Worm (Caenorhabditis elegans) whole organism, L2 larva: ENCODE data around the gene lido-15.

Source experiments
- C34F6.9 ChIP-seq: fragments of 150-350 bp; optimal IDR thresholded peaks from 2 replicates; lab custom pipeline; 2014; ENCODE audit warnings: missing biosample characterization, missing genetic modification characterization
- F13H6.1 ChIP-seq: sonication (generic microtip); optimal IDR thresholded peaks from 2 replicates; lab custom pipeline; 2016; ENCODE audit warnings: missing genetic modification characterization, missing compliant biosample characterization
- R02D3.7 ChIP-seq: fragments of 150-350 bp; optimal IDR thresholded peaks from 2 replicates; lab custom pipeline; 2014; ENCODE audit warnings: missing biosample characterization, missing genetic modification characterization
- ZK546.5 ChIP-seq: sonication (generic microtip); optimal IDR thresholded peaks from 2 replicates; lab custom pipeline; 2017; ENCODE audit warnings: missing biosample characterization, missing genetic modification characterization
- alr-1 ChIP-seq: fragments of 150-350 bp; optimal IDR thresholded peaks from 2 replicates; lab custom pipeline; 2014; ENCODE audit warnings: missing biosample characterization, missing genetic modification characterization
- blmp-1 ChIP-seq: sonication (generic microtip); optimal IDR thresholded peaks from 2 replicates; lab custom pipeline; 2017; ENCODE audit warnings: missing genetic modification characterization, mild to moderate bottlenecking, missing compliant biosample characterization, antibody characterized with exemption, moderate library complexity; ENCODE audit not compliant: insufficient read depth
- ceh-16 ChIP-seq: fragments of 150-350 bp; optimal IDR thresholded peaks from 2 replicates; lab custom pipeline; 2014; ENCODE audit warnings: missing biosample characterization, missing genetic modification characterization
- ceh-82 ChIP-seq: fragments of 150-350 bp; optimal IDR thresholded peaks from 2 replicates; lab custom pipeline; 2014; ENCODE audit warnings: missing biosample characterization, missing genetic modification characterization
- crh-2 ChIP-seq: sonication (generic microtip); optimal IDR thresholded peaks from 2 replicates; lab custom pipeline; 2017; ENCODE audit warnings: missing biosample characterization, missing genetic modification characterization
- dmd-4 ChIP-seq: sonication (generic microtip); optimal IDR thresholded peaks from 2 replicates; lab custom pipeline; 2017; ENCODE audit warnings: missing biosample characterization, missing genetic modification characterization
- egl-27 ChIP-seq: sonication (generic microtip); optimal IDR thresholded peaks from 3 replicates; lab custom pipeline; 2017; ENCODE audit warnings: missing biosample characterization, missing genetic modification reagents, missing genetic modification characterization
- elt-3 ChIP-seq: sonication (generic microtip); optimal IDR thresholded peaks from 2 replicates; lab custom pipeline; 2017; ENCODE audit warnings: missing biosample characterization, missing genetic modification characterization
- fos-1 ChIP-seq: fragments of 150-350 bp; optimal IDR thresholded peaks from 2 replicates; lab custom pipeline; 2014; ENCODE audit warnings: missing biosample characterization, missing genetic modification characterization
- gmeb-1 ChIP-seq: fragments of 150-350 bp; optimal IDR thresholded peaks from 2 replicates; lab custom pipeline; 2014; ENCODE audit warnings: missing biosample characterization, missing genetic modification characterization
- lin-11 ChIP-seq: fragments of 150-350 bp; sonication (generic microtip); optimal IDR thresholded peaks from 2 replicates; lab custom pipeline; 2014; ENCODE audit warnings: missing biosample characterization, missing genetic modification characterization, inconsistent platforms, mixed read lengths
- lin-13 ChIP-seq: fragments of 150-350 bp; optimal IDR thresholded peaks from 2 replicates; lab custom pipeline; 2014; ENCODE audit warnings: missing biosample characterization, missing genetic modification reagents, missing genetic modification characterization
- lsy-2 ChIP-seq, 2 experiments: fragments of 150-350 bp in 1 of 2; sonication (generic microtip) in 1 of 2; optimal IDR thresholded peaks; 2 replicates each; lab custom pipeline; 2014 to 2017; ENCODE audit warnings: missing biosample characterization in 2 of 2, missing genetic modification characterization in 2 of 2
- mab-5 ChIP-seq: fragments of 150-350 bp; optimal IDR thresholded peaks from 2 replicates; lab custom pipeline; 2014; ENCODE audit warnings: missing biosample characterization, missing genetic modification characterization
- nhr-10 ChIP-seq: sonication (generic microtip); optimal IDR thresholded peaks from 2 replicates; lab custom pipeline; 2017; ENCODE audit warnings: missing biosample characterization, missing genetic modification characterization
- nhr-12 ChIP-seq: fragments of 150-350 bp; optimal IDR thresholded peaks from 2 replicates; lab custom pipeline; 2014; ENCODE audit warnings: missing biosample characterization, missing genetic modification characterization
- nhr-129 ChIP-seq: fragments of 150-350 bp; optimal IDR thresholded peaks from 2 replicates; lab custom pipeline; 2014; ENCODE audit warnings: missing biosample characterization, missing genetic modification characterization
- nhr-21 ChIP-seq: fragments of 150-350 bp; optimal IDR thresholded peaks from 2 replicates; lab custom pipeline; 2014; ENCODE audit warnings: missing biosample characterization, missing genetic modification characterization
- nhr-23 ChIP-seq: fragments of 150-350 bp; optimal IDR thresholded peaks from 2 replicates; lab custom pipeline; 2014; ENCODE audit warnings: missing biosample characterization, missing genetic modification reagents, missing genetic modification characterization
- nhr-237 ChIP-seq: fragments of 150-350 bp; optimal IDR thresholded peaks from 2 replicates; lab custom pipeline; 2014; ENCODE audit warnings: missing biosample characterization, missing genetic modification characterization
- nhr-6 ChIP-seq: fragments of 150-350 bp; optimal IDR thresholded peaks from 2 replicates; lab custom pipeline; 2014; ENCODE audit warnings: missing biosample characterization, missing genetic modification characterization
- nhr-77 ChIP-seq: fragments of 150-350 bp; optimal IDR thresholded peaks from 2 replicates; lab custom pipeline; 2014; ENCODE audit warnings: missing biosample characterization, missing genetic modification characterization
- peb-1 ChIP-seq: fragments of 150-350 bp; optimal IDR thresholded peaks from 2 replicates; lab custom pipeline; 2014; ENCODE audit warnings: missing biosample characterization, missing genetic modification characterization
- sem-4 ChIP-seq: fragments of 150-350 bp; optimal IDR thresholded peaks from 2 replicates; lab custom pipeline; 2014; ENCODE audit warnings: missing biosample characterization, missing genetic modification reagents, missing genetic modification characterization
- skn-1 ChIP-seq: sonication (generic microtip); optimal IDR thresholded peaks from 2 replicates; lab custom pipeline; 2017; ENCODE audit warnings: missing biosample characterization, missing genetic modification characterization
- sma-9 ChIP-seq, 2 experiments: fragments of 150-350 bp in 1 of 2; sonication (generic microtip) in 1 of 2; optimal IDR thresholded peaks; 2 replicates each; lab custom pipeline; 2014 to 2016; ENCODE audit warnings: missing genetic modification characterization in 2 of 2, mild to moderate bottlenecking in 1 of 2, missing biosample characterization in 1 of 2, missing compliant biosample characterization in 1 of 2, missing genetic modification reagents in 1 of 2, moderate library complexity in 1 of 2
- unc-39 ChIP-seq: fragments of 150-350 bp; optimal IDR thresholded peaks from 2 replicates; lab custom pipeline; 2014; ENCODE audit warnings: missing biosample characterization, missing genetic modification characterization
- unc-55 ChIP-seq: fragments of 150-350 bp; sonication (generic microtip); optimal IDR thresholded peaks from 3 replicates; lab custom pipeline; 2014; ENCODE audit warnings: missing biosample characterization, missing genetic modification reagents, missing genetic modification characterization
- unc-62 ChIP-seq: fragments of 150-350 bp; optimal IDR thresholded peaks from 2 replicates; lab custom pipeline; 2014; ENCODE audit warnings: missing biosample characterization, missing genetic modification reagents, missing genetic modification characterization
- zag-1 ChIP-seq: fragments of 150-350 bp; optimal IDR thresholded peaks from 2 replicates; lab custom pipeline; 2014; ENCODE audit warnings: missing biosample characterization, missing genetic modification characterization
- ztf-1 ChIP-seq: fragments of 200-800 bp; sonication (Bioruptor generic); conservative IDR thresholded peaks from 2 replicates; pipeline ENCODE4 v1.3.6; 2022; ENCODE audit warnings: missing genetic modification characterization, missing compliant biosample characterization
- ztf-11 ChIP-seq: sonication (generic microtip); optimal IDR thresholded peaks from 2 replicates; lab custom pipeline; 2017; ENCODE audit warnings: missing biosample characterization, missing genetic modification characterization
- ztf-4 ChIP-seq: fragments of 150-350 bp; optimal IDR thresholded peaks from 2 replicates; lab custom pipeline; 2014; ENCODE audit warnings: missing biosample characterization, missing genetic modification characterization

Gene lido-15

ce11 chrII:3777802-3778201 is 34.3 kb upstream of the lido-15 start:
- TF ChIP-seq blmp-1, result no peak
- TF ChIP-seq ceh-16 (tag; lab: Kevin White, UChicago), result no peak
- no peak for TF ChIP-seq elt-3 (tag; lab: Kevin White, UChicago)
- no peak for TF ChIP-seq unc-62 (GFP tag; lab: Kevin White, UChicago)
- TF ChIP-seq ztf-1 (GFP tag; lab: Robert Waterston, UW), result no peak

- TF ChIP-seq lin-13 (GFP tag; lab: Kevin White, UChicago), result no peak
- no peak for TF ChIP-seq lin-11
- TF ChIP-seq zag-1 (tag; lab: Kevin White, UChicago), result no peak
- TF ChIP-seq nhr-23 (tag; lab: Kevin White, UChicago), result no peak
- TF ChIP-seq fos-1 (tag; lab: Kevin White, UChicago), result no peak
- TF ChIP-seq lsy-2 (tag; optimal IDR thresholded peaks at IDR 0.05; lab: Kevin White, UChicago), result no peak
- TF ChIP-seq gmeb-1 (tag; lab: Kevin White, UChicago), result no peak
- TF ChIP-seq nhr-77 (tag; lab: Kevin White, UChicago), result no peak
- no peak for TF ChIP-seq alr-1 (tag; lab: Kevin White, UChicago)
- TF ChIP-seq R02D3.7, result no peak
- no peak for TF ChIP-seq nhr-10 (tag; lab: Kevin White, UChicago)
- TF ChIP-seq sma-9 (GFP tag; optimal IDR thresholded peaks at IDR 0.05; lab: Kevin White, UChicago), result no peak
- no peak for TF ChIP-seq sma-9 (tag; optimal IDR thresholded peaks at IDR 0.05; lab: Kevin White, UChicago)
- no peak for TF ChIP-seq nhr-129 (tag; lab: Kevin White, UChicago)
- no peak for TF ChIP-seq ztf-11
- TF ChIP-seq nhr-21 (tag; lab: Kevin White, UChicago), result no peak
- no peak for TF ChIP-seq sem-4 (tag; lab: Kevin White, UChicago)
- TF ChIP-seq ztf-4, result no peak
- no peak for TF ChIP-seq egl-27 (tag; lab: Kevin White, UChicago)
These were observed 32.6 kb upstream of the lido-15 start, which contains the start of gene T24E12.11 for ce11 chrII:3779463-3779862. T24E12.11 (minus strand) TSS chrII:3779563.

ce11 chrII:3781238-3781637 is 30.8 kb upstream of the lido-15 start:
- TF ChIP-seq nhr-21 (tag; lab: Kevin White, UChicago) (no peak), F13H6.1 (tag; lab: Kevin White, UChicago) (no peak), unc-62 (GFP tag; lab: Kevin White, UChicago) (no peak), dmd-4 (no peak), C34F6.9 (tag; lab: Kevin White, UChicago) (no peak), nhr-12 (tag; lab: Kevin White, UChicago) (no peak), lsy-2 (tag; optimal IDR thresholded peaks at IDR 0.05; lab: Kevin White, UChicago) (no peak), nhr-237 (tag; lab: Kevin White, UChicago) (no peak)

- TF ChIP-seq fos-1 (tag; lab: Kevin White, UChicago) (no peak), ceh-82 (tag; lab: Kevin White, UChicago) (no peak), unc-39 (no peak), alr-1 (tag; lab: Kevin White, UChicago) (no peak), dmd-4 (no peak), crh-2 (tag; lab: Kevin White, UChicago) (no peak), lin-11 (no peak), zag-1 (tag; lab: Kevin White, UChicago) (no peak), ZK546.5 (tag; lab: Kevin White, UChicago) (no peak), nhr-6 (tag; lab: Kevin White, UChicago) (no peak), skn-1 (tag; lab: Kevin White, UChicago) (no peak), elt-3 (tag; lab: Kevin White, UChicago) (no peak), peb-1 (tag; lab: Kevin White, UChicago) (no peak), mab-5 (tag; lab: Kevin White, UChicago) (no peak), unc-55 (GFP tag; lab: Kevin White, UChicago) (no peak), lsy-2 (tag; optimal IDR thresholded peaks at IDR 0.05; lab: Kevin White, UChicago) (no peak), F13H6.1 (tag; lab: Kevin White, UChicago) (no peak), gmeb-1 (tag; lab: Kevin White, UChicago) (no peak), nhr-12 (tag; lab: Kevin White, UChicago) (no peak)
These were observed 29.6 kb upstream of the lido-15 start, which contains the start of gene T24E12.2 for ce11 chrII:3782309-3783000. T24E12.2 (plus strand) TSS chrII:3782950.
